Worm (Caenorhabditis elegans) whole organism, late embryonic: ENCODE data around the gene bgnt-1.1.

Experiments used
- C08G9.2 ChIP-seq: sonication (generic microtip); optimal IDR thresholded peaks from 2 replicates; lab custom pipeline; 2016; ENCODE audit warnings: mild to moderate bottlenecking, missing genetic modification characterization, moderate library complexity, missing compliant biosample characterization
- C38D4.7 ChIP-seq: fragments of 200-800 bp; sonication (Bioruptor generic); optimal IDR thresholded peaks from 2 replicates; lab custom pipeline; 2018; ENCODE audit warnings: mild to moderate bottlenecking, missing genetic modification characterization, moderate library complexity, missing compliant biosample characterization
- K09A11.1 ChIP-seq: sonication (generic microtip); optimal IDR thresholded peaks from 2 replicates; lab custom pipeline; 2017; ENCODE audit warnings: antibody characterized with exemption, mild to moderate bottlenecking, missing genetic modification characterization, missing compliant biosample characterization; ENCODE audit not compliant: insufficient read depth
- Y22D7AL.16 ChIP-seq: sonication (generic microtip); optimal IDR thresholded peaks from 2 replicates; lab custom pipeline; 2016; ENCODE audit warnings: missing genetic modification characterization, missing compliant biosample characterization
- ahr-1 ChIP-seq: sonication (generic microtip); optimal IDR thresholded peaks from 2 replicates; lab custom pipeline; 2016; ENCODE audit warnings: missing genetic modification characterization, missing compliant biosample characterization
- ama-1 ChIP-seq: fragments of 150-350 bp; optimal IDR thresholded peaks from 2 replicates; lab custom pipeline; 2014
- ceh-18 ChIP-seq: sonication (generic microtip); optimal IDR thresholded peaks from 2 replicates; lab custom pipeline; 2016; ENCODE audit warnings: missing genetic modification characterization, missing compliant biosample characterization
- ceh-22 ChIP-seq: sonication (generic microtip); optimal IDR thresholded peaks from 2 replicates; lab custom pipeline; 2017; ENCODE audit warnings: missing biosample characterization, missing genetic modification characterization
- ceh-30 ChIP-seq: fragments of 150-350 bp; optimal IDR thresholded peaks from 2 replicates; lab custom pipeline; 2014; ENCODE audit warnings: missing biosample characterization, missing genetic modification characterization
- che-1 ChIP-seq: sonication (generic microtip); optimal IDR thresholded peaks from 2 replicates; lab custom pipeline; 2016; ENCODE audit warnings: mild to moderate bottlenecking, missing genetic modification characterization, missing compliant biosample characterization
- dmd-4 ChIP-seq: sonication (generic microtip); optimal IDR thresholded peaks from 2 replicates; lab custom pipeline; 2016; ENCODE audit warnings: borderline replicate concordance, missing genetic modification characterization, missing compliant biosample characterization
- fax-1 ChIP-seq: sonication (generic microtip); optimal IDR thresholded peaks from 2 replicates; lab custom pipeline; 2016; ENCODE audit warnings: missing genotype, missing genetic modification characterization, missing compliant biosample characterization
- fkh-10 ChIP-seq: fragments of 150-350 bp; optimal IDR thresholded peaks from 2 replicates; lab custom pipeline; 2014; ENCODE audit warnings: missing biosample characterization, missing genetic modification reagents, missing genetic modification characterization
- hlh-13 ChIP-seq: fragments of 200-800 bp; sonication (Bioruptor generic); optimal IDR thresholded peaks from 2 replicates; lab custom pipeline; 2018; ENCODE audit warnings: mild to moderate bottlenecking, missing genetic modification characterization, missing compliant biosample characterization
- hlh-15 ChIP-seq: sonication (generic microtip); optimal IDR thresholded peaks from 2 replicates; lab custom pipeline; 2016; ENCODE audit warnings: missing genetic modification characterization, missing compliant biosample characterization
- hlh-6 ChIP-seq: sonication (generic microtip); optimal IDR thresholded peaks from 2 replicates; lab custom pipeline; 2016; ENCODE audit warnings: missing genotype, missing genetic modification characterization, missing compliant biosample characterization
- lim-6 ChIP-seq: sonication (generic microtip); optimal IDR thresholded peaks from 2 replicates; lab custom pipeline; 2016; ENCODE audit warnings: missing genetic modification characterization, missing compliant biosample characterization
- madf-2 ChIP-seq: sonication (generic microtip); optimal IDR thresholded peaks from 2 replicates; lab custom pipeline; 2017; ENCODE audit warnings: missing genetic modification characterization, missing compliant biosample characterization
- nfya-1 ChIP-seq: sonication (generic microtip); optimal IDR thresholded peaks from 2 replicates; lab custom pipeline; 2017; ENCODE audit warnings: missing genetic modification characterization, mild to moderate bottlenecking, missing compliant biosample characterization, antibody characterized with exemption, moderate library complexity
- npax-4 ChIP-seq: sonication (generic microtip); optimal IDR thresholded peaks from 2 replicates; lab custom pipeline; 2016; ENCODE audit warnings: missing genetic modification characterization, missing compliant biosample characterization
- pag-3 ChIP-seq: sonication (generic microtip); optimal IDR thresholded peaks from 2 replicates; lab custom pipeline; 2016; ENCODE audit warnings: missing compliant biosample characterization, missing genetic modification characterization, borderline replicate concordance
- pha-2 ChIP-seq: sonication (generic microtip); optimal IDR thresholded peaks from 2 replicates; lab custom pipeline; 2017; ENCODE audit warnings: mild to moderate bottlenecking, missing genetic modification characterization, missing compliant biosample characterization
- pha-4 ChIP-seq: fragments of 150-350 bp; optimal IDR thresholded peaks from 2 replicates; lab custom pipeline; 2018; ENCODE audit warnings: missing biosample characterization, missing genetic modification reagents, missing genetic modification characterization
- pqm-1 ChIP-seq: sonication (generic microtip); optimal IDR thresholded peaks from 2 replicates; lab custom pipeline; 2016; ENCODE audit warnings: missing genetic modification characterization, missing compliant biosample characterization
- pros-1 ChIP-seq: fragments of 150-350 bp; optimal IDR thresholded peaks from 2 replicates; lab custom pipeline; 2014; ENCODE audit warnings: missing biosample characterization, missing genetic modification reagents, missing genetic modification characterization
- ref-2 ChIP-seq: sonication (generic microtip); optimal IDR thresholded peaks from 2 replicates; lab custom pipeline; 2016; ENCODE audit warnings: missing genetic modification characterization, missing compliant biosample characterization
- sox-2 ChIP-seq: fragments of 200-800 bp; sonication (Bioruptor generic); IDR thresholded peaks from 2 replicates; pipeline ENCODE4 v1.3.6; 2022; ENCODE audit warnings: missing genetic modification reagents, missing genetic modification characterization, missing compliant biosample characterization
- sox-4 ChIP-seq: sonication (generic microtip); optimal IDR thresholded peaks from 2 replicates; lab custom pipeline; 2017; ENCODE audit warnings: mild to moderate bottlenecking, missing genetic modification characterization, inconsistent platforms, missing compliant biosample characterization
- syd-9 ChIP-seq: sonication (generic microtip); optimal IDR thresholded peaks from 2 replicates; lab custom pipeline; 2016; ENCODE audit warnings: mild to moderate bottlenecking, missing genetic modification characterization, moderate library complexity, missing compliant biosample characterization
- tbx-7 ChIP-seq: sonication (generic microtip); optimal IDR thresholded peaks from 2 replicates; lab custom pipeline; 2016; ENCODE audit warnings: missing genotype, missing genetic modification characterization, missing compliant biosample characterization
- unc-3 ChIP-seq, 2 experiments: fragments of 200-800 bp in 1 of 2; sonication (Bioruptor generic) in 1 of 2; sonication (generic microtip) in 1 of 2; conservative IDR thresholded peaks in 1 of 2; optimal IDR thresholded peaks in 1 of 2; 2 replicates each; pipeline versions ENCODE4 v1.3.6 to Lab custom; 2016 to 2022; ENCODE audit warnings: missing compliant biosample characterization in 2 of 2, missing genetic modification characterization in 2 of 2, missing genetic modification reagents in 1 of 2
- unc-42 ChIP-seq: sonication (generic microtip); optimal IDR thresholded peaks from 2 replicates; lab custom pipeline; 2016; ENCODE audit warnings: missing genotype, missing genetic modification characterization, missing compliant biosample characterization
- unc-55 ChIP-seq: sonication (generic microtip); optimal IDR thresholded peaks from 2 replicates; lab custom pipeline; 2017; ENCODE audit warnings: missing biosample characterization, missing genetic modification reagents, missing genetic modification characterization
- zip-5 ChIP-seq: sonication (generic microtip); optimal IDR thresholded peaks from 2 replicates; lab custom pipeline; 2016; ENCODE audit warnings: missing genetic modification characterization, missing compliant biosample characterization
- ztf-16 ChIP-seq: sonication (generic microtip); optimal IDR thresholded peaks from 2 replicates; lab custom pipeline; 2017; ENCODE audit warnings: missing genetic modification characterization, missing compliant biosample characterization

bgnt-1.1 gene

DNA sequence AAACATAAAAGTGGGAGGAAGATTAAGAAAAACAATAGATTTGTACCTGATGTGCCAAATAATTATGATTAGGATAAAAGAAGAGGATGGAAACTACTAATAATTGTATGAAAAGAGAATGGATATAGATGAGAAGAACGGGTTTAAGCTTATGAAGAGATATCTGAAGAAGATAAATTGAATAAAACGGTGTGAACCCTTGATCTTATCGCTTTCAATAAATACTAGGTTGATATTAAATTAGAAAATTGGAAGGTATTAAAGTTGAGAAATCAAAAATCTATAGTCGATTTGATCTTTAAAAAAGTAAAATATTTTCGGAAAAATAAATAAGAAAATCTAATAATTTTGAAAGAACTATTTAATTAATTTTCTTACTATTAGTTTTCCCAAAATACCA lies 22.8 kb upstream of the bgnt-1.1 start, which contains the start of gene F13B12.4:
TSS of gene F13B12.4 (minus strand) at position 101 of the 400 bp plus-strand sequence.
- TF ChIP-seq pha-2 (tag; lab: Kevin White, UChicago) (no peak), hlh-15 (tag; lab: Kevin White, UChicago) (no peak), ceh-18 (tag; lab: Kevin White, UChicago) (no peak), ahr-1 (tag; lab: Kevin White, UChicago) (no peak), unc-55 (no peak), ama-1 (lab: Kevin White, UChicago) (no peak), sox-2 (no peak), Y22D7AL.16 (tag; lab: Kevin White, UChicago) (no peak), che-1 (no peak), ref-2 (tag; lab: Kevin White, UChicago) (no peak), pros-1 (no peak), tbx-7 (no peak), fkh-10 (GFP tag; lab: Kevin White, UChicago) (no peak)

DNA sequence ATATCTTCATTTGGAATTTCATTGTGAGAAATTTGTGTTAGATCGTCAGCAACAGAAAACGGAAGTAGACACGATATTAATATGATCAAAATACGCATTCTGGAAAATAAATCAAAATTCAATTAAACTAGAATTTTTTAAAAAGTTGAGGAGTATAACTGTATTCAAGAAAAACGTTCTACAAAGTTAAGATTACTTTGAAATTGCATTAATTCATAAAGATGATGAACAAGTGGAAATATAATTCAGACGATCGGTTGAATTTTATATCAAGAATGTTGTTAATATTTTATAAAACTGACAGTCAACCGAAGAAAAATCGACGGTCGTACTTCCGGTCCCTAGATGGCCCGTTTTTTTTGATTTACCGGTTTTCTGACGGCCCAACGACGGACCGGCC lies 19.6 kb upstream of the bgnt-1.1 start, which contains the start of gene F01D4.8:
TSS of gene F01D4.8 (minus strand) at position 101 of the 400 bp plus-strand sequence.
- TF ChIP-seq ama-1 (lab: Kevin White, UChicago) (no peak), hlh-6 (tag; lab: Kevin White, UChicago) (no peak), fkh-10 (GFP tag; lab: Kevin White, UChicago) (no peak), C08G9.2 (tag; lab: Kevin White, UChicago) (no peak), ztf-16 (no peak), ahr-1 (tag; lab: Kevin White, UChicago) (no peak), tbx-7 (no peak), syd-9 (no peak), dmd-4 (tag; lab: Kevin White, UChicago) (no peak), lim-6 (tag; lab: Kevin White, UChicago) (no peak), unc-3 (GFP tag; conservative IDR thresholded peaks at IDR 0.05; lab: Robert Waterston, UW) (no peak), unc-3 (tag; optimal IDR thresholded peaks at IDR 0.05; lab: Kevin White, UChicago) (no peak), sox-4 (tag; lab: Kevin White, UChicago) (no peak), pag-3 (tag; lab: Kevin White, UChicago) (no peak), nfya-1 (no peak), pqm-1 (tag; lab: Kevin White, UChicago) (no peak), npax-4 (no peak), K09A11.1 (tag; lab: Kevin White, UChicago) (no peak)

DNA sequence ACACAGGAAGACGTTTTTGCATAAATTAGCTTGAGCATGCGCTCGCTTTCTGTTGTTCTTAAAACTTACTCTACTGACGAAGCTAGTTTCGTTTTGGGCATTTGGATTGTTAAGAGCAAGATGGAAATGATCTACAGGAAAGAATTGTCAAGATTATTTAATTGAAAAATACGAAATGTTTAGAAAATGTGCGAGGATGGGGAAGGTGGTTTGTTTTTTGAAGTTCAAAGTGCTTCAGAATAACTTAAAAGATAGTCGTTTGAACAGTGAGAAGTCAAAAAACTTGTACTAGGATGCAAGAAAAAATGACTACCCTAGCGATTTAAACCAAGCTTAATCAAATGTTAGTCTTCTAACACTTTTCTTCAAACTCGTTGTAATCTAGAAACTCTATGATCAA lies 15.4 kb upstream of the bgnt-1.1 start, which contains the start of gene srb-17:
TSS of gene srb-17 (minus strand) at position 101 of the 400 bp plus-strand sequence.
- TF ChIP-seq hlh-15 (tag; lab: Kevin White, UChicago) (no peak), C38D4.7 (GFP tag; lab: Kevin White, UChicago) (no peak), hlh-13 (GFP tag; lab: Kevin White, UChicago) (no peak), tbx-7 (no peak), ceh-22 (tag; lab: Kevin White, UChicago) (no peak)

DNA sequence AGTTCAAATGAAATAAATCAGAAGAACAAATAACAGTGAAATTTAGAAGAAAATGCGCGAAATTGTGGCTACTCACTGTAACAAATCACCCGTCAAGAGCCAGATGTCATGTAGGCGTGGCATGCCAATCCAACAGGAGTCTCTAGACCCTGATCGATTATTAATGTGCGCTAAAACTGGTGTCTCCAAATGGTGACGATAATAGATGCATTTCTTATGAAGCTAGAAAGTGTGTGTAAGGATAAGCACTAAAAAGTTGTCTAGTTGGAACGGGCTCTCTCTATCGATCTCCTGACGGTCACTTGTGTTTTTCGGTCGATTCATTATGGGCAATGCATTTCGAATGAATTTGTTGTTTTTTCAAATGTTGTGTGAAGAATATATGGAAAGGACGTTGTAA lies 10.8 kb upstream of the bgnt-1.1 start, which contains the start of gene mec-3:
TSS of gene mec-3 (minus strand) at position 101 of the 400 bp plus-strand sequence.
- TF ChIP-seq unc-42 (tag; lab: Kevin White, UChicago) (no peak), dmd-4 (tag; lab: Kevin White, UChicago) (no peak), Y22D7AL.16 (tag; lab: Kevin White, UChicago) (no peak)
- TF ChIP-seq, all 69 proteins: peak for 0

DNA sequence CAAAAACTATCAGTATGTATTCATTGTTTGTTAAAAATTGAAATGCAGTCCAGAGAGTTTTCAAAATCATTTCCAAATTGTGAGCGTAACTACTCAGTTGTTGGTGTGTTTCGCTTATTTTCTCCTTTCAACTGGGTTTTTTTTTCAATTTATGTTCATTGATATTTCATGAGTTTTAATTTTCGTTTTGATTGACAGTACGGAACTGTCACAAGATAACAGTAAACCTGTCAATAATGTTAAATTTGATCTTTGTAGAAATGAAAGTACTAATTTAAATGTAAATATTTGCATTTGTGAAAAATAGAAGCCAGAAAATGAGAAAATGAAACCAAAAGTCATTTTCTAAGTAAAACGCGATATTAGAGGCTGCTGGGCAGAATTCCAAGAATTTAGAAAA lies 10.0 kb upstream of the bgnt-1.1 start:
- TF ChIP-seq zip-5 (no peak), nfya-1 (no peak), madf-2 (no peak), ceh-30 (tag; lab: Kevin White, UChicago) (no peak), fax-1 (tag; lab: Kevin White, UChicago) (no peak), sox-2 (no peak), pha-4 (tag; lab: Kevin White, UChicago) (no peak), ceh-18 (tag; lab: Kevin White, UChicago) (no peak)
